Fruit fly (Drosophila melanogaster) whole organism, embryonic: Measurements from ENCODE around the gene Rassf.

Experiments used
- ATbp ChIP-seq: fragments of 200-800 bp; sonication (Bioruptor generic); optimal IDR thresholded peaks from 2 replicates; lab custom pipeline; 2017; ENCODE audit warnings: missing biosample characterization, mild to moderate bottlenecking, missing genetic modification characterization, missing genetic modification reagents
- Aef1 ChIP-seq: fragments of 200-800 bp; sonication (Bioruptor generic); IDR thresholded peaks from 3 replicates; pipeline ENCODE4 v1.3.6; 2022; ENCODE audit warnings: missing biosample characterization, missing genetic modification characterization
- Atf3 ChIP-seq: fragments of 200-800 bp; sonication (Bioruptor generic); optimal IDR thresholded peaks from 3 replicates; lab custom pipeline; 2016; ENCODE audit warnings: missing biosample characterization, missing genetic modification characterization
- Blimp-1 ChIP-seq: fragments of 200-800 bp; sonication (Bioruptor generic); optimal IDR thresholded peaks from 3 replicates; lab custom pipeline; 2018; ENCODE audit warnings: missing biosample characterization, missing genetic modification characterization, mild to moderate bottlenecking, moderate library complexity, missing genetic modification reagents
- CG10462 ChIP-seq: fragments of 200-800 bp; sonication (Bioruptor generic); optimal IDR thresholded peaks from 2 replicates; lab custom pipeline; 2016; ENCODE audit warnings: missing biosample characterization, missing genetic modification characterization
- CG10565 ChIP-seq: fragments of 200-800 bp; sonication (Bioruptor generic); optimal IDR thresholded peaks from 3 replicates; lab custom pipeline; 2016; ENCODE audit warnings: missing biosample characterization, mild to moderate bottlenecking, missing genetic modification characterization
- CG10654 ChIP-seq: fragments of 200-800 bp; sonication (Bioruptor generic); optimal IDR thresholded peaks from 2 replicates; lab custom pipeline; 2016; ENCODE audit warnings: missing biosample characterization, missing genetic modification characterization
- CG12104 ChIP-seq: fragments of 200-800 bp; sonication (Bioruptor generic); optimal IDR thresholded peaks from 3 replicates; lab custom pipeline; 2016; ENCODE audit warnings: missing biosample characterization, missing genetic modification characterization
- CG14965 ChIP-seq: fragments of 200-800 bp; sonication (Bioruptor generic); optimal IDR thresholded peaks from 2 replicates; lab custom pipeline; 2016; ENCODE audit warnings: missing biosample characterization, missing genetic modification characterization, borderline replicate concordance
- CG15479 ChIP-seq: fragments of 200-800 bp; sonication (Bioruptor generic); optimal IDR thresholded peaks from 3 replicates; lab custom pipeline; 2019; ENCODE audit warnings: missing biosample characterization, mild to moderate bottlenecking, missing genetic modification characterization, moderate library complexity
- CG1603 ChIP-seq: fragments of 200-800 bp; sonication (Bioruptor generic); optimal IDR thresholded peaks from 2 replicates; lab custom pipeline; 2019; ENCODE audit warnings: missing biosample characterization, mild to moderate bottlenecking, missing genetic modification characterization, moderate library complexity
- CG16863 ChIP-seq: fragments of 200-800 bp; sonication (Bioruptor generic); optimal IDR thresholded peaks from 3 replicates; lab custom pipeline; 2016; ENCODE audit warnings: missing biosample characterization, missing genetic modification characterization
- CG17802 ChIP-seq: fragments of 200-800 bp; sonication (Bioruptor generic); optimal IDR thresholded peaks from 2 replicates; lab custom pipeline; 2018; ENCODE audit warnings: missing biosample characterization, mild to moderate bottlenecking, missing genetic modification characterization, moderate library complexity
- CG1792 ChIP-seq: fragments of 200-800 bp; sonication (Bioruptor generic); optimal IDR thresholded peaks from 2 replicates; lab custom pipeline; 2016; ENCODE audit warnings: missing biosample characterization, missing genetic modification characterization
- CG31441 ChIP-seq: fragments of 200-800 bp; sonication (Bioruptor generic); IDR thresholded peaks from 2 replicates; pipeline ENCODE4 v1.3.6; 2022; ENCODE audit warnings: missing biosample characterization, missing genetic modification characterization
- CG32532 ChIP-seq: fragments of 200-800 bp; sonication (Bioruptor generic); IDR thresholded peaks from 2 replicates; pipeline ENCODE4 v1.3.6; 2022; ENCODE audit warnings: missing biosample characterization, missing genetic modification characterization
- CG3281 ChIP-seq: fragments of 200-800 bp; sonication (Bioruptor generic); optimal IDR thresholded peaks from 3 replicates; lab custom pipeline; 2017; ENCODE audit warnings: missing biosample characterization, mild to moderate bottlenecking, missing genetic modification characterization
- CG3995 ChIP-seq: fragments of 200-800 bp; sonication (Bioruptor generic); optimal IDR thresholded peaks from 3 replicates; lab custom pipeline; 2016; ENCODE audit warnings: missing biosample characterization, missing genetic modification characterization
- CG7745 ChIP-seq: fragments of 200-800 bp; sonication (Bioruptor generic); optimal IDR thresholded peaks from 2 replicates; lab custom pipeline; 2018; ENCODE audit warnings: missing biosample characterization, mild to moderate bottlenecking, missing genetic modification characterization, moderate library complexity
- CG9876 ChIP-seq: fragments of 200-800 bp; sonication (Bioruptor generic); optimal IDR thresholded peaks from 2 replicates; lab custom pipeline; 2016; ENCODE audit warnings: missing biosample characterization, missing genetic modification characterization
- CHES-1-like ChIP-seq: fragments of 200-800 bp; sonication (Bioruptor generic); optimal IDR thresholded peaks from 2 replicates; lab custom pipeline; 2016; ENCODE audit warnings: missing biosample characterization, missing genetic modification characterization
- Dad ChIP-seq: fragments of 200-800 bp; sonication (Bioruptor generic); optimal IDR thresholded peaks from 3 replicates; lab custom pipeline; 2016; ENCODE audit warnings: missing biosample characterization, missing genetic modification characterization
- H15 ChIP-seq: fragments of 200-800 bp; sonication (Bioruptor generic); IDR thresholded peaks from 3 replicates; pipeline ENCODE4 v1.3.6; 2022; ENCODE audit warnings: missing biosample characterization, missing genetic modification characterization
- HmgD ChIP-seq: fragments of 200-800 bp; sonication (Bioruptor generic); optimal IDR thresholded peaks from 3 replicates; lab custom pipeline; 2016; ENCODE audit warnings: missing biosample characterization, missing genetic modification characterization
- Lhr ChIP-seq: fragments of 200-800 bp; sonication (Bioruptor generic); optimal IDR thresholded peaks from 3 replicates; lab custom pipeline; 2017; ENCODE audit warnings: mild to moderate bottlenecking, missing biosample characterization, missing genetic modification reagents, missing genetic modification characterization
- NFAT ChIP-seq: fragments of 200-800 bp; sonication (Bioruptor generic); IDR thresholded peaks from 2 replicates; pipeline ENCODE4 v1.3.6; 2022; ENCODE audit warnings: missing biosample characterization, missing genetic modification characterization
- Opbp ChIP-seq: fragments of 200-800 bp; sonication (Bioruptor generic); IDR thresholded peaks from 3 replicates; pipeline ENCODE4 v1.3.6; 2022; ENCODE audit warnings: missing biosample characterization, missing genetic modification characterization; ENCODE audit not compliant: partially characterized antibody
- Scr ChIP-seq: fragments of 200-800 bp; sonication (Bioruptor generic); IDR thresholded peaks from 2 replicates; pipeline ENCODE4 v1.3.6; 2022; ENCODE audit warnings: missing biosample characterization, missing genetic modification characterization; ENCODE audit not compliant: partially characterized antibody
- Sin3A ChIP-seq: fragments of >200 bp; optimal IDR thresholded peaks from 2 replicates; lab custom pipeline; 2018
- Vsx1 ChIP-seq: fragments of 200-800 bp; sonication (Bioruptor generic); optimal IDR thresholded peaks from 2 replicates; lab custom pipeline; 2017; ENCODE audit warnings: missing biosample characterization, mild to moderate bottlenecking, missing genetic modification characterization, missing genetic modification reagents
- Xrp1 ChIP-seq: fragments of 200-800 bp; sonication (Bioruptor generic); IDR thresholded peaks from 2 replicates; pipeline ENCODE4 v1.3.6; 2022; ENCODE audit warnings: missing biosample characterization, missing genetic modification characterization
- ab ChIP-seq: fragments of 200-800 bp; sonication (Bioruptor generic); optimal IDR thresholded peaks from 2 replicates; lab custom pipeline; 2016; ENCODE audit warnings: missing biosample characterization, missing genetic modification characterization
- aop ChIP-seq: fragments of 200-800 bp; sonication (Bioruptor generic); IDR thresholded peaks from 2 replicates; pipeline ENCODE4 v1.3.6; 2022; ENCODE audit warnings: missing biosample characterization, missing genetic modification characterization
- danr ChIP-seq: fragments of 200-800 bp; sonication (Bioruptor generic); IDR thresholded peaks from 2 replicates; pipeline ENCODE4 v1.3.6; 2022; ENCODE audit warnings: missing biosample characterization, missing genetic modification characterization
- esg ChIP-seq: fragments of 200-800 bp; sonication (Bioruptor generic); conservative IDR thresholded peaks from 2 replicates; pipeline ENCODE4 v1.3.6; 2022; ENCODE audit warnings: missing biosample characterization, missing genetic modification characterization
- eve ChIP-seq, 2 experiments: fragments of >200 bp; optimal IDR thresholded peaks; 2 replicates each; lab custom pipeline; 2017; ENCODE audit warnings: missing biosample characterization in 2 of 2, missing genetic modification characterization in 2 of 2
- hbn ChIP-seq: fragments of 200-800 bp; sonication (Bioruptor generic); IDR thresholded peaks from 2 replicates; pipeline ENCODE4 v1.3.6; 2022; ENCODE audit warnings: missing biosample characterization, missing genetic modification characterization; ENCODE audit not compliant: partially characterized antibody
- hkb ChIP-seq, 2 experiments: fragments of 200-800 bp in 1 of 2; fragments of >200 bp in 1 of 2; sonication (Bioruptor generic) in 1 of 2; IDR thresholded peaks in 1 of 2; optimal IDR thresholded peaks in 1 of 2; 2 replicates each; pipeline versions ENCODE4 v1.3.6 to Lab custom; 2017 to 2022; ENCODE audit warnings: missing biosample characterization in 1 of 2, missing genetic modification characterization in 1 of 2
- jing ChIP-seq: fragments of 200-800 bp; sonication (Bioruptor generic); optimal IDR thresholded peaks from 2 replicates; lab custom pipeline; 2018; ENCODE audit warnings: missing biosample characterization, mild to moderate bottlenecking, missing genetic modification characterization
- luna ChIP-seq: fragments of 200-800 bp; sonication (Bioruptor generic); optimal IDR thresholded peaks from 2 replicates; lab custom pipeline; 2016; ENCODE audit warnings: missing biosample characterization, missing genetic modification characterization
- nom ChIP-seq: fragments of 200-800 bp; sonication (Bioruptor generic); optimal IDR thresholded peaks from 2 replicates; lab custom pipeline; 2017; ENCODE audit warnings: missing biosample characterization, missing genetic modification characterization, mild to moderate bottlenecking, moderate library complexity, missing genetic modification reagents
- otp ChIP-seq: fragments of 200-800 bp; sonication (Bioruptor generic); IDR thresholded peaks from 3 replicates; pipeline ENCODE4, ENCODE4 v1.3.6; 2022; ENCODE audit warnings: missing biosample characterization, missing genetic modification characterization
- p53 ChIP-seq: fragments of 200-800 bp; sonication (Bioruptor generic); optimal IDR thresholded peaks from 2 replicates; lab custom pipeline; 2016; ENCODE audit warnings: missing biosample characterization, missing genetic modification characterization
- sens-2 ChIP-seq: fragments of 200-800 bp; sonication (Bioruptor generic); IDR thresholded peaks from 2 replicates; pipeline ENCODE4 v1.3.6; 2022; ENCODE audit warnings: missing biosample characterization, missing genetic modification characterization
- slp2 ChIP-seq: fragments of 200-800 bp; sonication (Bioruptor generic); optimal IDR thresholded peaks from 2 replicates; lab custom pipeline; 2016; ENCODE audit warnings: missing biosample characterization, missing genetic modification characterization
- so ChIP-seq: fragments of 200-800 bp; sonication (Bioruptor generic); IDR thresholded peaks from 3 replicates; pipeline ENCODE4 v1.3.6; 2022; ENCODE audit warnings: missing biosample characterization, missing genetic modification characterization
- tin ChIP-seq: fragments of 200-800 bp; sonication (Bioruptor generic); optimal IDR thresholded peaks from 3 replicates; lab custom pipeline; 2016; ENCODE audit warnings: missing biosample characterization, missing genetic modification characterization
- trem ChIP-seq: fragments of 200-800 bp; optimal IDR thresholded peaks from 3 replicates; lab custom pipeline; 2019; ENCODE audit warnings: missing biosample characterization, mild to moderate bottlenecking, missing genetic modification characterization, moderate library complexity
- zf30C ChIP-seq: fragments of 200-800 bp; sonication (Bioruptor generic); optimal IDR thresholded peaks from 3 replicates; lab custom pipeline; 2018; ENCODE audit warnings: missing biosample characterization, mild to moderate bottlenecking, missing genetic modification characterization

Gene Rassf

DNA sequence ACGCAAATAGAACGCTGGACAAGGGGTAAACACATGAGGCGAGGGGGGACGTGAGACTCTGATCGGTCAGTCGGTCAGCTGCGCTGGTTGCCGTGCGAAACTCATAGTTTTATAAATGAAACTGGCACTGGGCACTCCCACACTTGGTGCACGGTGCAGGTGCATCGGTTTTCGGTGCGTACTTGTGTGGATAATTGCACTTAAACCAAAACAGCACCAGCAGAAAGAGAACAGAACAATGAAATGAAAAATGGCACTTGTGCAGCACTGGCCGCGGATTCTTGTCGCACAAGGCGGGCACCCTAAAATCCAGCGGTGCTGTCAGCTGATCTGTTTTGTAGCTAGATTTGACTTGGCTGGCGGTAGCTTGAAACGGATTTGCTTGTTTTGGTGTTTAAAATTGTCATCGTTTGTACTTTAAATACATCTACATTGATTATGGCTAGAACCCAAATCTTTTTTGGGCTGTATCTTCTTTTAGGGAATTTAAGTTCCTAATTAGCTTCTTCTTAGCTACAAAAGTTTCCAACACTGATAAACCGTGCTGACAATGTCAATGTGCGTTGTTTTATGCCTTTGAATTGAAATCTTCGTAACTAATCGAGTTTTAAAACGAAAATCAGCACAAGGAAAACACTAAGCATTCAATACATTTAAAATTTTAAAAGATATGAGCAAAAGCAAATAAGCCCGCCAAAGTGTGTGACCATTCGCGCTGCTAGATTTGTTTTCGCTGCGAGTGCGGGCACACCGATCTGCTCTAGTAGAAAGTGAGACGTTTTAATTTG is at the start of gene Rassf, which contains the start of gene CenB1A:
TSS of gene Rassf (minus strand) at position 249 of the 788 bp plus-strand sequence.
TSS of gene CenB1A (plus strand) at position 718 of the 788 bp plus-strand sequence.
- TF ChIP-seq CG31441 (GFP tag; lab: Robert Waterston, UW) (no peak), Sin3A (lab: Kevin White, UChicago) (peak; percentile 87), CG15479 (no peak), nom (GFP tag; lab: Kevin White, UChicago) (no peak), H15 (GFP tag; lab: Robert Waterston, UW) (no peak), CG1603 (peak; percentile 28), Blimp-1 (GFP tag; lab: Kevin White, UChicago) (no peak), so (no peak), CG14965 (GFP tag; lab: Kevin White, UChicago) (no peak), zf30C (GFP tag; lab: Kevin White, UChicago) (no peak), p53 (GFP tag; lab: Kevin White, UChicago) (no peak), CG16863 (GFP tag; lab: Kevin White, UChicago) (peak; percentile 35), CG9876 (GFP tag; lab: Kevin White, UChicago) (peak; percentile 14), esg (GFP tag; lab: Robert Waterston, UW) (no peak; the same call in 1 of the 2 replicates), trem (tag; lab: Kevin White, UChicago) (peak; percentile 21), Aef1 (peak; percentile 52; the same call in 2 of the 3 replicates), Xrp1 (GFP tag; lab: Robert Waterston, UW) (peak; percentile 41), ATbp (GFP tag; lab: Kevin White, UChicago) (no peak), Lhr (GFP tag; lab: Kevin White, UChicago) (peak; percentile 13), hkb (optimal IDR thresholded peaks at IDR 0.05; lab: Kevin White, UChicago) (peak; percentile 73), hkb (GFP tag; IDR thresholded peaks at IDR 0.05; lab: Robert Waterston, UW) (no peak; the same call in 1 of the 2 replicates), luna (no peak), CHES-1-like (GFP tag; lab: Kevin White, UChicago) (peak; percentile 56), CG17802 (peak; percentile 9), eve (GFP tag; optimal IDR thresholded peaks at IDR 0.05; lab: Kevin White, UChicago) (no peak), Dad (GFP tag; lab: Kevin White, UChicago) (no peak), tin (GFP tag; lab: Kevin White, UChicago) (peak; percentile 46), CG10462 (GFP tag; lab: Kevin White, UChicago) (peak; percentile 24), CG10565 (no peak), Vsx1 (GFP tag; lab: Kevin White, UChicago) (no peak), Atf3 (peak; percentile 48), HmgD (peak; percentile 25), aop (GFP tag; lab: Robert Waterston, UW) (no peak), Scr (GFP tag; lab: Robert Waterston, UW) (peak; percentile 41), ab (no peak), NFAT (peak; percentile 17; the same call in 1 of the 2 replicates), CG3995 (no peak), CG3281 (GFP tag; lab: Kevin White, UChicago) (no peak), otp (GFP tag; lab: Robert Waterston, UW) (no peak), CG10654 (GFP tag; lab: Kevin White, UChicago) (peak; percentile 16), slp2 (GFP tag; lab: Kevin White, UChicago) (no peak), CG1792 (peak; percentile 29), jing (GFP tag; lab: Kevin White, UChicago) (no peak), CG7745 (no peak), danr (GFP tag; lab: Robert Waterston, UW) (no peak), CG12104 (GFP tag; lab: Kevin White, UChicago) (peak; percentile 38), CG32532 (GFP tag; lab: Robert Waterston, UW) (peak; percentile 27; the same call in 1 of the 2 replicates), sens-2 (GFP tag; lab: Robert Waterston, UW) (no peak), hbn (0 out of 2 replicates have a peak, but pooled peaks have one; percentile 44), Opbp (GFP tag; lab: Robert Waterston, UW) (no peak)
